Worm (Caenorhabditis elegans) whole organism, L2 larva: Measurements from ENCODE around the gene dsc-1.

ENCODE experiments used
- lin-11 ChIP-seq: fragments of 150-350 bp; sonication (generic microtip); optimal IDR thresholded peaks from 2 replicates; lab custom pipeline; 2014; ENCODE audit warnings: missing biosample characterization, missing genetic modification characterization, inconsistent platforms, mixed read lengths
- nhr-10 ChIP-seq: sonication (generic microtip); optimal IDR thresholded peaks from 2 replicates; lab custom pipeline; 2017; ENCODE audit warnings: missing biosample characterization, missing genetic modification characterization
- nhr-12 ChIP-seq: fragments of 150-350 bp; optimal IDR thresholded peaks from 2 replicates; lab custom pipeline; 2014; ENCODE audit warnings: missing biosample characterization, missing genetic modification characterization
- nhr-237 ChIP-seq: fragments of 150-350 bp; optimal IDR thresholded peaks from 2 replicates; lab custom pipeline; 2014; ENCODE audit warnings: missing biosample characterization, missing genetic modification characterization
- snpc-4 ChIP-seq: fragments of 150-350 bp; optimal IDR thresholded peaks from 2 replicates; lab custom pipeline; 2014; ENCODE audit warnings: missing biosample characterization, missing genetic modification characterization
- zag-1 ChIP-seq: fragments of 150-350 bp; optimal IDR thresholded peaks from 2 replicates; lab custom pipeline; 2014; ENCODE audit warnings: missing biosample characterization, missing genetic modification characterization

DNA sequence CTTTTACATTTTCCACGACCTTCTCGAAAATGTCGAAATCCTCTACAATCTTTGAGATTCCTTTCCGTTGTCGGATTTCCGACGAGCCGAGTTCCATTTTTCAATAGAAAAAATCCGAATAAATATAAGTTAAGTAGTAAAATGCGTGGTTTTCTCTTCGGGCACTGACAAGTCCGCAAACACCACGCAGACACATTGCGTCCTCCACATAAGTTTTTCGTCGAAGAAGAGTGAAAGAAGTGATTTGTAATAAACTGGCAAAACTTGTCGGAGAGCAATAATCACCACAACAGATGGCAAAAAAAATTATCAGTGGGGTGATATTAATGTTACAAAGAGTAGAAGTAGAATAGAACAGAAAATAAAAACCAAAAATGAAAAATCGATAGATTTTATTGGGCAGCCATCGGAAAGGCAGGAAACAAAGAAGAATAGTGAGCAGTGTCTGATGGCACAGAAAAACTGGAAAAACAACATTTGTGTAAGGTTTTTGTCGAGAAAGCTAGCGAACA lies 27.7 kb downstream of the dsc-1 start, which contains the start of gene ergi-2:
- TF ChIP-seq snpc-4 (tag; lab: Kevin White, UChicago) (no peak), lin-11 (tag; lab: Kevin White, UChicago) (no peak), nhr-12 (tag; lab: Kevin White, UChicago) (no peak), nhr-10 (tag; lab: Kevin White, UChicago) (no peak), nhr-237 (tag; lab: Kevin White, UChicago) (no peak), zag-1 (no peak)
